Fruit fly (Drosophila melanogaster) Kc167 (cell line): ENCODE measurements around the gene CG7276.

Experiments used
- h ChIP-seq: fragments of >200 bp; optimal IDR thresholded peaks from 3 replicates; lab custom pipeline; 2018; ENCODE audit warnings: missing external identifiers
- insv ChIP-seq: fragments of >200 bp; optimal IDR thresholded peaks from 3 replicates; lab custom pipeline; 2018; ENCODE audit warnings: missing external identifiers

DNA sequence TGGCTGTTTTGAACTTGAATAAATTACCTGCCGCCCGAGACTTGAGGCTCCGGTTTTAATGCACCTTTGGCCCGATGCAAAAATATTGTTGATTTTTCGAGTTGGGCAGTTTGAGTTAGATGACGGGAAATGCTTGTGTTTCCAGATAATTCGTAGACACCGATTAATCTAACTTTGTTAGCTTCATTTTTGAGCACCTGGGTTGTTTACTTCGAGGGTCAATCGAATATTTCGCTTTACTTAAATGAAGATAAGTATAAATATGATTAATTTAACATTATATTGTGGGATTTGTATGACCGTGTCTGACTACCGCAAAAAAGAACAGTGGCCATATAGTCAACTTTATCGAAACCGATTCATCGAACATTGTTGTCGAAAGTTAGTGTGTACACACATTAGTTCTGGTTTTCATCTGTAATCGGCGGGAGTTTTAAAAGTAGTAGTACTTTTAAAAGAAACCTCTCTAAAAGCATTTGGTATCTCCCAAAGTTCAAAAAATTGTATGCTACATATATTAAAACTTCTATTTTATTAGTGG, 25.9 kb downstream of the CG7276 start, which contains the start of gene CG7945:
- TF ChIP-seq h (no peak), insv (no peak)
